Worm (Caenorhabditis elegans) whole organism, young adult: Measurements from ENCODE around the gene ntc-1.

Experiments
- B0336.3 ChIP-seq: fragments of 200-800 bp; sonication (Bioruptor generic); IDR thresholded peaks from 2 replicates; pipeline ENCODE4 v1.3.6; 2022; ENCODE audit warnings: missing genetic modification characterization, missing compliant biosample characterization
- C17E4.6 ChIP-seq: fragments of 200-800 bp; sonication (Bioruptor generic); IDR thresholded peaks from 2 replicates; pipeline ENCODE4 v1.3.6; 2022; ENCODE audit warnings: missing genetic modification reagents, missing genetic modification characterization, missing compliant biosample characterization
- F10E7.11 ChIP-seq: sonication (generic microtip); optimal IDR thresholded peaks from 2 replicates; lab custom pipeline; 2017; ENCODE audit warnings: mild to moderate bottlenecking, missing genetic modification characterization, moderate library complexity, missing compliant biosample characterization
- T07F8.4 ChIP-seq: sonication (generic microtip); optimal IDR thresholded peaks from 2 replicates; lab custom pipeline; 2016; ENCODE audit warnings: mild to moderate bottlenecking, missing genetic modification characterization, moderate library complexity, missing compliant biosample characterization
- Y56A3A.18 ChIP-seq: fragments of 200-800 bp; sonication (Bioruptor generic); IDR thresholded peaks from 2 replicates; pipeline ENCODE4 v1.3.6; 2022; ENCODE audit warnings: missing genetic modification reagents, missing genetic modification characterization, missing compliant biosample characterization
- Y67H2A.10 ChIP-seq: fragments of 200-800 bp; sonication (Bioruptor generic); conservative IDR thresholded peaks from 2 replicates; pipeline ENCODE4 v1.3.6; 2022; ENCODE audit warnings: missing genetic modification reagents, missing genetic modification characterization, missing compliant biosample characterization
- Y79H2A.3 ChIP-seq: fragments of 200-800 bp; sonication (Bioruptor generic); conservative IDR thresholded peaks from 2 replicates; pipeline ENCODE4 v1.3.6; 2022; ENCODE audit warnings: missing genetic modification reagents, missing genetic modification characterization, missing compliant biosample characterization
- ama-1 ChIP-seq, 3 experiments: fragments of 150-350 bp in 1 of 3; sonication (generic microtip) in 2 of 3; optimal IDR thresholded peaks; 2 replicates each; lab custom pipeline; 2014 to 2018; ENCODE audit warnings: missing biosample characterization in 2 of 3, missing genetic modification characterization in 2 of 3, missing genetic modification reagents in 2 of 3
- aptf-2 ChIP-seq: fragments of 200-800 bp; sonication (Bioruptor generic); conservative IDR thresholded peaks from 2 replicates; pipeline ENCODE4 v1.3.6; 2022; ENCODE audit warnings: missing genetic modification reagents, missing genetic modification characterization, missing compliant biosample characterization
- cebp-1 ChIP-seq, 2 experiments: fragments of 200-800 bp in 1 of 2; sonication (Bioruptor generic) in 1 of 2; sonication (generic microtip) in 1 of 2; IDR thresholded peaks in 1 of 2; optimal IDR thresholded peaks in 1 of 2; 2 replicates each; pipeline versions ENCODE4 v1.3.6 to Lab custom; 2017 to 2022; ENCODE audit warnings: missing compliant biosample characterization in 2 of 2, missing genetic modification characterization in 2 of 2, mild to moderate bottlenecking in 1 of 2, missing genetic modification reagents in 1 of 2, moderate library complexity in 1 of 2
- ceh-40 ChIP-seq: fragments of 200-800 bp; sonication (Bioruptor generic); IDR thresholded peaks from 2 replicates; pipeline ENCODE4 v1.3.6; 2022; ENCODE audit warnings: missing genetic modification characterization, missing compliant biosample characterization
- ceh-58 ChIP-seq: fragments of 200-800 bp; sonication (Bioruptor generic); IDR thresholded peaks from 2 replicates; pipeline ENCODE4 v1.3.6; 2022; ENCODE audit warnings: missing genetic modification characterization, missing compliant biosample characterization
- egl-18 ChIP-seq: fragments of 200-800 bp; sonication (Bioruptor generic); IDR thresholded peaks from 2 replicates; pipeline ENCODE4 v1.3.6; 2022; ENCODE audit warnings: missing genetic modification reagents, missing genetic modification characterization, missing compliant biosample characterization
- him-1 ChIP-seq: sonication (generic microtip); optimal IDR thresholded peaks from 2 replicates; lab custom pipeline; 2016; ENCODE audit warnings: missing genotype, missing genetic modification reagents, missing genetic modification characterization, missing compliant biosample characterization
- hmg-20 ChIP-seq: fragments of 200-800 bp; sonication (Bioruptor generic); IDR thresholded peaks from 2 replicates; pipeline ENCODE4 v1.3.6; 2022; ENCODE audit warnings: missing genetic modification reagents, missing genetic modification characterization, missing compliant biosample characterization
- let-607 ChIP-seq, 2 experiments: fragments of 200-800 bp in 1 of 2; sonication (Bioruptor generic) in 1 of 2; sonication (generic microtip) in 1 of 2; optimal IDR thresholded peaks; 2 replicates each; lab custom pipeline; 2016 to 2018; ENCODE audit warnings: mild to moderate bottlenecking in 2 of 2, missing compliant biosample characterization in 2 of 2, missing genetic modification characterization in 2 of 2, moderate library complexity in 2 of 2, missing genotype in 1 of 2
- lin-26 ChIP-seq: fragments of 200-800 bp; sonication (Bioruptor generic); IDR thresholded peaks from 2 replicates; pipeline ENCODE4 v1.3.6; 2022; ENCODE audit warnings: missing genetic modification reagents, missing genetic modification characterization, missing compliant biosample characterization
- lin-35 ChIP-seq, 3 experiments: fragments of 150-350 bp in 2 of 3; sonication (generic microtip) in 1 of 3; optimal IDR thresholded peaks; 2 replicates each; lab custom pipeline; 2014 to 2018; ENCODE audit warnings: missing biosample characterization in 3 of 3, missing genetic modification characterization in 3 of 3, missing genetic modification reagents in 3 of 3
- lsl-1 ChIP-seq: fragments of 200-800 bp; sonication (Bioruptor generic); optimal IDR thresholded peaks from 2 replicates; lab custom pipeline; 2018; ENCODE audit warnings: mild to moderate bottlenecking, missing genetic modification characterization, moderate library complexity, missing compliant biosample characterization
- madf-8 ChIP-seq: fragments of 200-800 bp; sonication (Bioruptor generic); conservative IDR thresholded peaks from 2 replicates; pipeline ENCODE4 v1.3.6; 2022; ENCODE audit warnings: missing genetic modification reagents, missing genetic modification characterization, missing compliant biosample characterization
- mcd-1 ChIP-seq: fragments of 200-800 bp; sonication (Bioruptor generic); IDR thresholded peaks from 2 replicates; pipeline ENCODE4 v1.3.6; 2022; ENCODE audit warnings: missing genetic modification reagents, missing genetic modification characterization, missing compliant biosample characterization
- nfyb-1 ChIP-seq: fragments of 200-800 bp; sonication (Bioruptor generic); IDR thresholded peaks from 2 replicates; pipeline ENCODE4 v1.3.6; 2022; ENCODE audit warnings: missing genetic modification reagents, missing genetic modification characterization, missing compliant biosample characterization
- nhr-80 ChIP-seq: sonication (generic microtip); optimal IDR thresholded peaks from 2 replicates; lab custom pipeline; 2016; ENCODE audit warnings: missing genetic modification characterization, missing compliant biosample characterization
- pbrm-1 ChIP-seq: fragments of 200-800 bp; sonication (Bioruptor generic); IDR thresholded peaks from 2 replicates; pipeline ENCODE4 v1.3.6; 2022; ENCODE audit warnings: missing genetic modification reagents, missing genetic modification characterization, missing compliant biosample characterization
- pha-4 ChIP-seq: fragments of 150-350 bp; sonication (generic microtip); optimal IDR thresholded peaks from 2 replicates; lab custom pipeline; 2014; ENCODE audit warnings: missing biosample characterization, missing genetic modification reagents, missing genetic modification characterization
- rcor-1 ChIP-seq: fragments of 200-800 bp; sonication (Bioruptor generic); IDR thresholded peaks from 2 replicates; pipeline ENCODE4 v1.3.6; 2022; ENCODE audit warnings: missing genetic modification reagents, missing genetic modification characterization, missing compliant biosample characterization
- rec-8 ChIP-seq, 2 experiments: sonication (generic microtip); optimal IDR thresholded peaks; 2 replicates each; lab custom pipeline; 2016; ENCODE audit warnings: mild to moderate bottlenecking in 2 of 2, missing genetic modification characterization in 2 of 2, missing genetic modification reagents in 2 of 2, missing genotype in 2 of 2, missing biosample characterization in 1 of 2, missing compliant biosample characterization in 1 of 2, moderate library complexity in 1 of 2
- snpc-3.4 ChIP-seq: sonication (generic microtip); optimal IDR thresholded peaks from 2 replicates; lab custom pipeline; 2017; ENCODE audit warnings: missing genetic modification characterization, mild to moderate bottlenecking, missing compliant biosample characterization, antibody characterized with exemption, moderate library complexity, missing genotype, missing genetic modification reagents
- somi-1 ChIP-seq: fragments of 200-800 bp; sonication (Bioruptor generic); optimal IDR thresholded peaks from 2 replicates; lab custom pipeline; 2018; ENCODE audit warnings: mild to moderate bottlenecking, missing genetic modification characterization, missing compliant biosample characterization
- unc-130 ChIP-seq: sonication (generic microtip); optimal IDR thresholded peaks from 2 replicates; lab custom pipeline; 2016; ENCODE audit warnings: missing genetic modification reagents, missing genetic modification characterization, missing compliant biosample characterization
- xnd-1 ChIP-seq: sonication (generic microtip); optimal IDR thresholded peaks from 2 replicates; lab custom pipeline; 2016; ENCODE audit warnings: missing genotype, missing genetic modification reagents, missing genetic modification characterization, missing compliant biosample characterization

ntc-1 gene

DNA sequence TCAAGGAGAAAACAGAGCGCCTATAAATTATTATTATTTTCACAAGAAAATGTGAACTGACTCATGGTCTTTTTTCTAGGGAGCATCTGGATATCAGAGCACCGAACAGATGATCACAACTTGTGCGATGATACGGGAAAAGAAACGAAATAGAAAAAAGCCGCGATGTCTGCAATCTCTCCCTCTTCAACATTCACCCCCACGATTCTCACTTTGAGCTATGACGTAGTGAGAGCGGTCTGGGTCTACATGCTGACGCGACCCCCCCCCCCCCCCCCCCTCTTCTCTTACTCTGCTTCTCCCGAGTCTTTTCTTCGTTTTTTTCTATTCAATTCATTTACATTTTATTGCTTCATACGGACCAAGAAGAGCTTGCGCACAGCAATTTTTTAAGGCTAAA, 33.7 kb downstream of the ntc-1 start (continued):
- TF ChIP-seq snpc-3.4 (no peak), F10E7.11 (no peak), Y79H2A.3 (no peak), mcd-1 (GFP tag; lab: Robert Waterston, UW) (0 out of 2 replicates have a peak, but pooled peaks have one; percentile 23), C17E4.6 (GFP tag; lab: Robert Waterston, UW) (no peak), hmg-20 (GFP tag; lab: Robert Waterston, UW) (no peak), nfyb-1 (GFP tag; lab: Robert Waterston, UW) (0 out of 2 replicates have a peak, but pooled peaks have one; percentile 9)

DNA sequence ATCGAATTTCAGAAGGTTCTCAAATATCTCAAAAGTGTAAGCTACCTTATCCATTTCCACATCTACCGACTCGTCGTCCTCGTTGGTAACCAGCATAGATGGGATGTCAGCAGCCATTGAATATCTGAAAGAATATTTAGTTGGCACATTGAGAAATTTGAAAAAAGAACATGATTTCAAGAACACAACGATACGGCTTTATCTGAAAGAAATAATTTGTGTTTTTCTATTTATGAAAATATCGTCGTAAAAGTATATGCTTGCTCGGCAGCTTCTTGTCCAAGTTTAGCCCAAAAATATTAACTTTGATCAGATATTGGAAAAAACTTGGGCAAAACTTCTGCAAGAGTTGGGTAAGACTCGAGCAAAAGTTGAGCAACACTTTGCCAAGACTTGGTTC, 34.8 kb downstream of the ntc-1 start, which contains the start of gene T07F12.4:
Gene T07F12.4, minus strand, starts transcription at position 130 of the 400 bp plus-strand sequence.
- no peak for TF ChIP-seq somi-1 (GFP tag; lab: Kevin White, UChicago)
- no peak for TF ChIP-seq ceh-58 (GFP tag; lab: Robert Waterston, UW)
- TF ChIP-seq madf-8: no peak
- no peak for TF ChIP-seq lsl-1 (GFP tag; lab: Kevin White, UChicago)
- TF ChIP-seq rcor-1 (GFP tag; lab: Robert Waterston, UW): no peak
- TF ChIP-seq B0336.3 (GFP tag; lab: Robert Waterston, UW): no peak
- TF ChIP-seq let-607 (tag; optimal IDR thresholded peaks at IDR 0.05; lab: Kevin White, UChicago): no peak
- TF ChIP-seq rec-8 (tag; optimal IDR thresholded peaks at IDR 0.05; lab: Kevin White, UChicago): no peak
- no peak for TF ChIP-seq aptf-2 (GFP tag; lab: Robert Waterston, UW)
- no peak for TF ChIP-seq cebp-1 (GFP tag; IDR thresholded peaks at IDR 0.05; lab: Robert Waterston, UW)
- TF ChIP-seq cebp-1 (tag; optimal IDR thresholded peaks at IDR 0.05; lab: Kevin White, UChicago): no peak
- no peak for TF ChIP-seq snpc-3.4
- TF ChIP-seq egl-18 (GFP tag; lab: Robert Waterston, UW): no peak
- no peak for TF ChIP-seq pha-4
- TF ChIP-seq unc-130 (GFP tag; lab: Kevin White, UChicago): no peak

DNA sequence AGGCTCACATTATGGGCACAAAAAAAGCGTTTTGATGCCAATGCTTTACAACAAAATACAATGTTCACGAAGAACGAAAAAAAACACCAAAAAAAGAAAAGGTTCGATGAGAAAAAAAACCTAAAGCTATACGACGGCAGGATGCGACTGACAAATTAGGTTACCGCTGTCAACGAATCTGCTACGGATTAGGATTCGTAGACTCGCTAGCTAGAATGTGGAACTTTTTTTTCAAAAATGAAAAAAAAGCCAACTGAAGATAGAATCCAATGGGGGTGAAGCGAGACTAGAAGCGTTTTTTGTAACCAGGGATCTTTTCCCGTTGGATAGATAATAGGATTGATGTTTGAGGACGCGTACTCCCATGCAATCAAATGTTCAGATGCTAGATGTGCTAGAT, 36.1 kb downstream of the ntc-1 start:
- TF ChIP-seq ama-1 (optimal IDR thresholded peaks at IDR 0.05; lab: Kevin White, UChicago): no peak
- TF ChIP-seq ama-1 (GFP tag; optimal IDR thresholded peaks at IDR 0.05; lab: Kevin White, UChicago): no peak
- no peak for TF ChIP-seq ceh-40 (GFP tag; lab: Robert Waterston, UW)
- no peak for TF ChIP-seq Y67H2A.10 (GFP tag; lab: Robert Waterston, UW)
- peak in 1 of 3 experiments; percentile 6 for TF ChIP-seq lin-35 (GFP tag; optimal IDR thresholded peaks at IDR 0.05; lab: Kevin White, UChicago)

DNA sequence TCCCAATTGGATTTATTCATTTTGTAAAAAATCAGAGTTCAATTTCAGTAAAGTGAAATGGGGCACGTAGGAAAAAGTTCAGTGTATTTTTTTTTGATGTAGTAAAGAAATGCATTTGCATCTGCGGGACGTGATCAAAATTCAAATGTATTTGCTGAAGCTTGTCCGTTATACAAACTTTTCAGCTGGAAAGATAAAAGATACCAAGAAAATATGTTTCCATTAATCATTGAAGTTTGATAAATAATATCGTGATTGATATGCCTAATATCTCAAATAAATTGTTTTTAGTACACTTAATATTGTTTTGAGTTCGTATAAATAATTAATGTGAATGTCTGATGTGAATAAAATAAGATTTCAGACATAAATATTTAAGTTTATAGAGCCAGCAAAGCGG, 36.5 kb downstream of the ntc-1 start:
- TF ChIP-seq lin-26 (GFP tag; lab: Robert Waterston, UW) (no peak), him-1 (tag; lab: Kevin White, UChicago) (no peak), T07F8.4 (tag; lab: Kevin White, UChicago) (no peak), pbrm-1 (GFP tag; lab: Robert Waterston, UW) (no peak), xnd-1 (tag; lab: Kevin White, UChicago) (no peak), Y56A3A.18 (GFP tag; lab: Robert Waterston, UW) (no peak)

DNA sequence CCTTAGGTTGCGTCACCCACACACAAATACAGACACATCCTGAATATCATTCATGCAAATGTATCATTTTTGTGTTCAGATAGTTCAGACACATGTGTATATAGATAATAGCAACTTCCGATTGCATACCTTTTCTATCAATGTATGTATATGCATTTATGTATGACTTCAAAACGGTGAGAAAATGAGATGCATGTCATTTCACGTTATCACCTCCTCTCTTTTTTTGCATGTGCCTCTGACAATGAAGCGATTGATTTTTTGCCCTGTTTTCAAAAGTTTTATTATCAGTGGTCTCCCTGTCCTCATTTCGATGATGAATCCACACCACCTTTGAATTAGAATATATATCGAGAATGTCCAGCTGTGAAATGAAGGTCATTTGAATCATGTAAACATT, 39.9 kb downstream of the ntc-1 start, which contains the start of gene K05B2.2:
Gene K05B2.2, plus strand, starts transcription at position 278 of the 400 bp plus-strand sequence.
- TF ChIP-seq nhr-80 (tag; lab: Kevin White, UChicago): peak; percentile 77
- no peak for TF ChIP-seq Y79H2A.3
